Worm (Caenorhabditis elegans) whole organism, young adult: ENCODE measurements around the gene nep-23.

Experiments
- B0035.1 ChIP-seq: sonication (generic microtip); optimal IDR thresholded peaks from 2 replicates; lab custom pipeline; 2016; ENCODE audit warnings: missing genetic modification characterization, mild to moderate bottlenecking, missing compliant biosample characterization, missing genotype, missing genetic modification reagents
- C06A6.2 ChIP-seq: fragments of 200-800 bp; sonication (Bioruptor generic); conservative IDR thresholded peaks from 2 replicates; pipeline ENCODE4 v1.3.6; 2022; ENCODE audit warnings: missing genetic modification characterization, missing compliant biosample characterization
- D2030.7 ChIP-seq: fragments of 200-800 bp; sonication (Bioruptor generic); IDR thresholded peaks from 2 replicates; pipeline ENCODE4 v1.3.6; 2022; ENCODE audit warnings: missing genetic modification reagents, missing genetic modification characterization, missing compliant biosample characterization
- F33H1.4 ChIP-seq: fragments of 200-800 bp; sonication (Bioruptor generic); IDR thresholded peaks from 2 replicates; pipeline ENCODE4 v1.3.6; 2022; ENCODE audit warnings: missing genetic modification reagents, missing genetic modification characterization, missing compliant biosample characterization
- F39B2.1 ChIP-seq: fragments of 200-800 bp; sonication (Bioruptor generic); IDR thresholded peaks from 2 replicates; pipeline ENCODE4 v1.3.6; 2022; ENCODE audit warnings: missing genetic modification reagents, missing genetic modification characterization, missing compliant biosample characterization
- F55B11.4 ChIP-seq: sonication (generic microtip); optimal IDR thresholded peaks from 2 replicates; lab custom pipeline; 2016; ENCODE audit warnings: missing compliant biosample characterization, missing genetic modification characterization, borderline replicate concordance; ENCODE audit not compliant: insufficient read depth
- F57C9.4 ChIP-seq: sonication (generic microtip); optimal IDR thresholded peaks from 2 replicates; lab custom pipeline; 2017; ENCODE audit warnings: mild to moderate bottlenecking, missing genetic modification characterization, missing compliant biosample characterization
- K12H6.12 ChIP-seq: fragments of 200-800 bp; sonication (Bioruptor generic); optimal IDR thresholded peaks from 2 replicates; lab custom pipeline; 2018; ENCODE audit warnings: mild to moderate bottlenecking, missing genetic modification characterization, missing compliant biosample characterization
- Y53F4B.3 ChIP-seq: fragments of 200-800 bp; sonication (Bioruptor generic); IDR thresholded peaks from 2 replicates; pipeline ENCODE4 v1.3.6; 2022; ENCODE audit warnings: missing genetic modification reagents, missing genetic modification characterization, missing compliant biosample characterization
- Y79H2A.3 ChIP-seq: fragments of 200-800 bp; sonication (Bioruptor generic); conservative IDR thresholded peaks from 2 replicates; pipeline ENCODE4 v1.3.6; 2022; ENCODE audit warnings: missing genetic modification reagents, missing genetic modification characterization, missing compliant biosample characterization
- ZK185.1 ChIP-seq: sonication (generic microtip); optimal IDR thresholded peaks from 2 replicates; lab custom pipeline; 2016; ENCODE audit warnings: mild to moderate bottlenecking, missing genetic modification characterization, missing compliant biosample characterization; ENCODE audit not compliant: poor library complexity, severe bottlenecking
- akir-1 ChIP-seq: fragments of 200-800 bp; sonication (Bioruptor generic); optimal IDR thresholded peaks from 2 replicates; lab custom pipeline; 2018; ENCODE audit warnings: mild to moderate bottlenecking, missing genetic modification characterization, moderate library complexity, missing compliant biosample characterization
- ama-1 ChIP-seq, 3 experiments: fragments of 150-350 bp in 1 of 3; sonication (generic microtip) in 2 of 3; optimal IDR thresholded peaks; 2 replicates each; lab custom pipeline; 2014 to 2018; ENCODE audit warnings: missing biosample characterization in 2 of 3, missing genetic modification characterization in 2 of 3, missing genetic modification reagents in 2 of 3
- aptf-3 ChIP-seq: fragments of 200-800 bp; sonication (Bioruptor generic); IDR thresholded peaks from 2 replicates; pipeline ENCODE4 v1.3.6; 2022; ENCODE audit warnings: missing genetic modification characterization, missing compliant biosample characterization
- attf-3 ChIP-seq: fragments of 200-800 bp; sonication (Bioruptor generic); conservative IDR thresholded peaks from 2 replicates; pipeline ENCODE4 v1.3.6; 2022; ENCODE audit warnings: missing genetic modification reagents, missing genetic modification characterization, missing compliant biosample characterization
- attf-5 ChIP-seq: fragments of 200-800 bp; sonication (Bioruptor generic); optimal IDR thresholded peaks from 2 replicates; lab custom pipeline; 2018; ENCODE audit warnings: mild to moderate bottlenecking, missing genetic modification characterization, missing compliant biosample characterization
- ccch-3 ChIP-seq: fragments of 200-800 bp; sonication (Bioruptor generic); optimal IDR thresholded peaks from 2 replicates; lab custom pipeline; 2018; ENCODE audit warnings: mild to moderate bottlenecking, missing genetic modification characterization, missing compliant biosample characterization
- ceh-100 ChIP-seq: fragments of 200-800 bp; sonication (Bioruptor generic); IDR thresholded peaks from 2 replicates; pipeline ENCODE4 v1.3.6; 2022; ENCODE audit warnings: missing genetic modification reagents, missing genetic modification characterization, missing compliant biosample characterization
- ceh-40 ChIP-seq: fragments of 200-800 bp; sonication (Bioruptor generic); IDR thresholded peaks from 2 replicates; pipeline ENCODE4 v1.3.6; 2022; ENCODE audit warnings: missing genetic modification characterization, missing compliant biosample characterization
- ceh-79 ChIP-seq: sonication (generic microtip); optimal IDR thresholded peaks from 2 replicates; lab custom pipeline; 2017; ENCODE audit warnings: mild to moderate bottlenecking, missing genetic modification characterization, missing compliant biosample characterization
- dpl-1 ChIP-seq: fragments of 150-350 bp; optimal IDR thresholded peaks from 2 replicates; lab custom pipeline; 2014; ENCODE audit warnings: missing biosample characterization, missing genetic modification reagents, missing genetic modification characterization
- efl-1 ChIP-seq: fragments of 150-350 bp; optimal IDR thresholded peaks from 2 replicates; lab custom pipeline; 2014; ENCODE audit warnings: missing biosample characterization, missing genetic modification reagents, missing genetic modification characterization
- egl-18 ChIP-seq: fragments of 200-800 bp; sonication (Bioruptor generic); IDR thresholded peaks from 2 replicates; pipeline ENCODE4 v1.3.6; 2022; ENCODE audit warnings: missing genetic modification reagents, missing genetic modification characterization, missing compliant biosample characterization
- egrh-3 ChIP-seq: fragments of 200-800 bp; sonication (Bioruptor generic); IDR thresholded peaks from 2 replicates; pipeline ENCODE4 v1.3.6; 2022; ENCODE audit warnings: missing genetic modification reagents, missing genetic modification characterization, missing compliant biosample characterization
- hmg-1.2 ChIP-seq: fragments of 200-800 bp; sonication (Bioruptor generic); IDR thresholded peaks from 2 replicates; pipeline ENCODE4 v1.3.6; 2022; ENCODE audit warnings: missing genetic modification reagents, missing genetic modification characterization, missing compliant biosample characterization
- hmg-20 ChIP-seq: fragments of 200-800 bp; sonication (Bioruptor generic); IDR thresholded peaks from 2 replicates; pipeline ENCODE4 v1.3.6; 2022; ENCODE audit warnings: missing genetic modification reagents, missing genetic modification characterization, missing compliant biosample characterization
- hsf-1 ChIP-seq: fragments of 200-800 bp; sonication (Bioruptor generic); IDR thresholded peaks from 2 replicates; pipeline ENCODE4 v1.3.6; 2022; ENCODE audit warnings: missing genetic modification reagents, missing genetic modification characterization, missing compliant biosample characterization
- lag-1 ChIP-seq: fragments of 200-800 bp; sonication (Bioruptor generic); IDR thresholded peaks from 2 replicates; pipeline ENCODE4 v1.3.6; 2022; ENCODE audit warnings: missing genetic modification reagents, missing genetic modification characterization, missing compliant biosample characterization
- madf-3 ChIP-seq: fragments of 200-800 bp; sonication (Bioruptor generic); IDR thresholded peaks from 2 replicates; pipeline ENCODE4 v1.3.6; 2022; ENCODE audit warnings: missing genetic modification reagents, missing genetic modification characterization, missing compliant biosample characterization
- madf-8 ChIP-seq: fragments of 200-800 bp; sonication (Bioruptor generic); conservative IDR thresholded peaks from 2 replicates; pipeline ENCODE4 v1.3.6; 2022; ENCODE audit warnings: missing genetic modification reagents, missing genetic modification characterization, missing compliant biosample characterization
- nfya-2 ChIP-seq: fragments of 200-800 bp; sonication (Bioruptor generic); IDR thresholded peaks from 2 replicates; pipeline ENCODE4 v1.3.6; 2022; ENCODE audit warnings: missing genetic modification reagents, missing genetic modification characterization, missing compliant biosample characterization
- nfyb-1 ChIP-seq: fragments of 200-800 bp; sonication (Bioruptor generic); IDR thresholded peaks from 2 replicates; pipeline ENCODE4 v1.3.6; 2022; ENCODE audit warnings: missing genetic modification reagents, missing genetic modification characterization, missing compliant biosample characterization
- nhr-90 ChIP-seq: sonication (generic microtip); optimal IDR thresholded peaks from 2 replicates; lab custom pipeline; 2016; ENCODE audit warnings: missing genotype, mild to moderate bottlenecking, missing genetic modification characterization, missing compliant biosample characterization
- rcor-1 ChIP-seq: fragments of 200-800 bp; sonication (Bioruptor generic); IDR thresholded peaks from 2 replicates; pipeline ENCODE4 v1.3.6; 2022; ENCODE audit warnings: missing genetic modification reagents, missing genetic modification characterization, missing compliant biosample characterization
- rec-8 ChIP-seq, 2 experiments: sonication (generic microtip); optimal IDR thresholded peaks; 2 replicates each; lab custom pipeline; 2016; ENCODE audit warnings: mild to moderate bottlenecking in 2 of 2, missing genetic modification characterization in 2 of 2, missing genetic modification reagents in 2 of 2, missing genotype in 2 of 2, missing biosample characterization in 1 of 2, missing compliant biosample characterization in 1 of 2, moderate library complexity in 1 of 2
- rpc-1 ChIP-seq, 2 experiments: fragments of 150-350 bp in 1 of 2; sonication (generic microtip) in 1 of 2; optimal IDR thresholded peaks; 2 replicates each; lab custom pipeline; 2014 to 2018; ENCODE audit warnings: missing biosample characterization in 1 of 2, missing genetic modification characterization in 1 of 2, missing genetic modification reagents in 1 of 2, missing genotype in 1 of 2
- snpc-3.4 ChIP-seq: sonication (generic microtip); optimal IDR thresholded peaks from 2 replicates; lab custom pipeline; 2017; ENCODE audit warnings: missing genetic modification characterization, mild to moderate bottlenecking, missing compliant biosample characterization, antibody characterized with exemption, moderate library complexity, missing genotype, missing genetic modification reagents
- snpc-4 ChIP-seq, 5 experiments: fragments of 150-350 bp in 1 of 5; sonication (generic microtip) in 4 of 5; optimal IDR thresholded peaks; 2 replicates each; lab custom pipeline; 2014 to 2018; ENCODE audit warnings: missing genetic modification characterization in 5 of 5, missing biosample characterization in 3 of 5, antibody characterized with exemption in 2 of 5, mild to moderate bottlenecking in 2 of 5, missing compliant biosample characterization in 2 of 5, missing genotype in 2 of 5, moderate library complexity in 2 of 5, missing genetic modification reagents in 1 of 5
- tbp1 ChIP-seq: fragments of 200-800 bp; sonication (Bioruptor generic); optimal IDR thresholded peaks from 2 replicates; lab custom pipeline; 2018; ENCODE audit warnings: mild to moderate bottlenecking, missing genetic modification characterization, missing compliant biosample characterization
- unc-62 ChIP-seq: fragments of 150-350 bp; optimal IDR thresholded peaks from 2 replicates; lab custom pipeline; 2014; ENCODE audit warnings: missing biosample characterization, missing genetic modification reagents, missing genetic modification characterization
- xnd-1 ChIP-seq: sonication (generic microtip); optimal IDR thresholded peaks from 2 replicates; lab custom pipeline; 2016; ENCODE audit warnings: missing genotype, missing genetic modification reagents, missing genetic modification characterization, missing compliant biosample characterization
- zfh-2 ChIP-seq: fragments of 200-800 bp; sonication (Bioruptor generic); conservative IDR thresholded peaks from 2 replicates; pipeline ENCODE4 v1.3.6; 2022; ENCODE audit warnings: missing genetic modification reagents, missing genetic modification characterization, missing compliant biosample characterization
- zim-3 ChIP-seq: sonication (generic microtip); optimal IDR thresholded peaks from 2 replicates; lab custom pipeline; 2017; ENCODE audit warnings: mild to moderate bottlenecking, missing genetic modification characterization, moderate library complexity, missing compliant biosample characterization
- ztf-18 ChIP-seq: sonication (generic microtip); optimal IDR thresholded peaks from 2 replicates; lab custom pipeline; 2016; ENCODE audit warnings: missing genotype, mild to moderate bottlenecking, missing genetic modification characterization, missing compliant biosample characterization
- ztf-25 ChIP-seq: fragments of 200-800 bp; sonication (Bioruptor generic); IDR thresholded peaks from 2 replicates; pipeline ENCODE4 v1.3.6; 2022; ENCODE audit warnings: missing genetic modification reagents, missing genetic modification characterization, missing compliant biosample characterization
- ztf-28 ChIP-seq: fragments of 200-800 bp; sonication (Bioruptor generic); IDR thresholded peaks from 2 replicates; pipeline ENCODE4 v1.3.6; 2022; ENCODE audit warnings: missing genetic modification reagents, missing genetic modification characterization, missing compliant biosample characterization
- ztf-6 ChIP-seq: fragments of 200-800 bp; sonication (Bioruptor generic); IDR thresholded peaks from 2 replicates; pipeline ENCODE4 v1.3.6; 2022; ENCODE audit warnings: missing genetic modification reagents, missing genetic modification characterization, missing compliant biosample characterization

Gene nep-23

DNA sequence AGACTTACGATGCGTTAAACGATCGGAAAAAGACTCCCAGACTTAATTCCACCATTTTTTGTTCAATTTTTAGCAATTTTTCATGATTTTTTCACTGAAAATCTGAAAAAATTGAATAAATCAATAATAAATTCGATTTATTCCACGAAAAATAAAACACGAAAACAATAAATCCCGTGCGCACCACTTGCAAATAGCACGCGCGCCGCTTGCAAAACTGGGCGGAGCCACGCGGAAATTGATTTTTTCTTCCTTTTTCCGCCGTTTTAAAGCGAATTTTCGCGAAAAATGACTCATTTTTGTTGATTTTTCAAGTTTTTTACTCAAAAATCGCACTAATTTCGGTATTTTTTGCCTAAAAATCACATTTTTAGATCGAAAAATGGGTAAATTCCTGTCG, 26.6 kb downstream of the nep-23 start, which contains the start of the genes Y116A8C.9 and arf-6 (continued):
- TF ChIP-seq ceh-100 (peak; percentile 87), K12H6.12 (tag; lab: Kevin White, UChicago) (peak; percentile 39), akir-1 (no peak), lag-1 (GFP tag; lab: Robert Waterston, UW) (no peak), ceh-79 (tag; lab: Kevin White, UChicago) (no peak), tbp1 (GFP tag; lab: Kevin White, UChicago) (peak; percentile 55), Y79H2A.3 (GFP tag; lab: Robert Waterston, UW) (no peak), hmg-20 (no peak), zim-3 (no peak), efl-1 (GFP tag; lab: Kevin White, UChicago) (no peak), nfya-2 (GFP tag; lab: Robert Waterston, UW) (no peak), rec-8 (tag; optimal IDR thresholded peaks at IDR 0.05; lab: Kevin White, UChicago) (peak in 1 of 2 experiments; percentile 1), ztf-28 (GFP tag; lab: Robert Waterston, UW) (peak; percentile 8; the same call in 1 of the 2 replicates), nfyb-1 (GFP tag; lab: Robert Waterston, UW) (0 out of 2 replicates have a peak, but pooled peaks have one; percentile 19), F33H1.4 (GFP tag; lab: Robert Waterston, UW) (no peak), dpl-1 (GFP tag; lab: Kevin White, UChicago) (no peak), aptf-3 (GFP tag; lab: Robert Waterston, UW) (no peak), ztf-6 (GFP tag; lab: Robert Waterston, UW) (no peak), ama-1 (optimal IDR thresholded peaks at IDR 0.05; lab: Kevin White, UChicago) (no peak), ama-1 (GFP tag; optimal IDR thresholded peaks at IDR 0.05; lab: Kevin White, UChicago) (peak in 1 of 2 experiments; percentile 36), madf-3 (GFP tag; lab: Robert Waterston, UW) (0 out of 2 replicates have a peak, but pooled peaks have one; percentile 55), xnd-1 (tag; lab: Kevin White, UChicago) (no peak), madf-8 (GFP tag; lab: Robert Waterston, UW) (no peak), F39B2.1 (no peak), ccch-3 (GFP tag; lab: Kevin White, UChicago) (no peak), attf-5 (GFP tag; lab: Kevin White, UChicago) (peak; percentile 64), attf-3 (GFP tag; lab: Robert Waterston, UW) (no peak), F57C9.4 (tag; lab: Kevin White, UChicago) (no peak), ztf-18 (tag; lab: Kevin White, UChicago) (no peak), C06A6.2 (no peak), F55B11.4 (tag; lab: Kevin White, UChicago) (no peak), ZK185.1 (no peak), ztf-25 (GFP tag; lab: Robert Waterston, UW) (no peak), Y53F4B.3 (no peak), hsf-1 (GFP tag; lab: Robert Waterston, UW) (no peak), rcor-1 (GFP tag; lab: Robert Waterston, UW) (0 out of 2 replicates have a peak, but pooled peaks have one; percentile 20), zfh-2 (no peak), egrh-3 (GFP tag; lab: Robert Waterston, UW) (no peak), egl-18 (GFP tag; lab: Robert Waterston, UW) (no peak), snpc-3.4 (tag; lab: Kevin White, UChicago) (peak; percentile 69), hmg-1.2 (GFP tag; lab: Robert Waterston, UW) (0 out of 2 replicates have a peak, but pooled peaks have one; percentile 18), D2030.7 (GFP tag; lab: Robert Waterston, UW) (no peak), ceh-40 (no peak), nhr-90 (tag; lab: Kevin White, UChicago) (no peak), rpc-1 (optimal IDR thresholded peaks at IDR 0.05; lab: Kevin White, UChicago) (peak; percentile 42), rpc-1 (tag; optimal IDR thresholded peaks at IDR 0.05; lab: Kevin White, UChicago) (no peak), B0035.1 (tag; lab: Kevin White, UChicago) (no peak), snpc-4 (GFP tag; optimal IDR thresholded peaks at IDR 0.05; lab: Kevin White, UChicago) (peak; percentile 77), snpc-4 (tag; optimal IDR thresholded peaks at IDR 0.05; lab: Kevin White, UChicago) (peak; percentile 7 to 89 (median 88)), unc-62 (GFP tag; lab: Kevin White, UChicago) (no peak)
